Fruit fly (Drosophila melanogaster) whole organism, embryonic: ENCODE data around the gene GstZ1.

Experiments used
- ATbp ChIP-seq: fragments of 200-800 bp; sonication (Bioruptor generic); optimal IDR thresholded peaks from 2 replicates; lab custom pipeline; 2017; ENCODE audit warnings: missing biosample characterization, mild to moderate bottlenecking, missing genetic modification characterization, missing genetic modification reagents
- BtbVII ChIP-seq: fragments of 200-800 bp; sonication (Bioruptor generic); optimal IDR thresholded peaks from 3 replicates; lab custom pipeline; 2017; ENCODE audit warnings: missing biosample characterization, mild to moderate bottlenecking, missing genetic modification characterization
- CG11504 ChIP-seq: fragments of 200-800 bp; sonication (Bioruptor generic); optimal IDR thresholded peaks from 3 replicates; lab custom pipeline; 2019; ENCODE audit warnings: missing biosample characterization, mild to moderate bottlenecking, missing genetic modification characterization, moderate library complexity
- CG12104 ChIP-seq: fragments of 200-800 bp; sonication (Bioruptor generic); optimal IDR thresholded peaks from 3 replicates; lab custom pipeline; 2016; ENCODE audit warnings: missing biosample characterization, missing genetic modification characterization
- CG12659 ChIP-seq: fragments of 200-800 bp; sonication (Bioruptor generic); optimal IDR thresholded peaks from 3 replicates; lab custom pipeline; 2017; ENCODE audit warnings: mild to moderate bottlenecking, missing biosample characterization, missing genetic modification reagents, missing genetic modification characterization
- CG13296 ChIP-seq: fragments of 200-800 bp; sonication (Bioruptor generic); optimal IDR thresholded peaks from 3 replicates; lab custom pipeline; 2018; ENCODE audit warnings: missing biosample characterization, mild to moderate bottlenecking, missing genetic modification characterization
- CG13624 ChIP-seq: fragments of 200-800 bp; sonication (Bioruptor generic); optimal IDR thresholded peaks from 2 replicates; lab custom pipeline; 2016; ENCODE audit warnings: missing biosample characterization, missing genetic modification characterization
- CG16813 ChIP-seq: fragments of 200-800 bp; sonication (Bioruptor generic); IDR thresholded peaks from 3 replicates; pipeline ENCODE4 v1.3.6; 2022; ENCODE audit warnings: missing biosample characterization, missing genetic modification characterization; ENCODE audit not compliant: partially characterized antibody
- CG16863 ChIP-seq: fragments of 200-800 bp; sonication (Bioruptor generic); optimal IDR thresholded peaks from 3 replicates; lab custom pipeline; 2016; ENCODE audit warnings: missing biosample characterization, missing genetic modification characterization
- CG17359 ChIP-seq: fragments of 200-800 bp; sonication (Bioruptor generic); optimal IDR thresholded peaks from 3 replicates; lab custom pipeline; 2018; ENCODE audit warnings: missing biosample characterization, mild to moderate bottlenecking, missing genetic modification characterization, moderate library complexity
- CG17612 ChIP-seq: fragments of 200-800 bp; sonication (Bioruptor generic); IDR thresholded peaks from 2 replicates; pipeline ENCODE4 v1.3.6; 2022; ENCODE audit warnings: missing biosample characterization, missing genetic modification characterization
- CG18619 ChIP-seq: fragments of 200-800 bp; sonication (Bioruptor generic); optimal IDR thresholded peaks from 3 replicates; lab custom pipeline; 2017; ENCODE audit warnings: missing biosample characterization, mild to moderate bottlenecking, missing genetic modification characterization
- CG2875 ChIP-seq: fragments of 200-800 bp; sonication (Bioruptor generic); optimal IDR thresholded peaks from 2 replicates; lab custom pipeline; 2017; ENCODE audit warnings: missing biosample characterization, mild to moderate bottlenecking, missing genetic modification characterization, missing genetic modification reagents
- CG30020 ChIP-seq: fragments of 200-800 bp; optimal IDR thresholded peaks from 2 replicates; lab custom pipeline; 2019; ENCODE audit warnings: missing biosample characterization, mild to moderate bottlenecking, missing genetic modification characterization, moderate library complexity
- CG3847 ChIP-seq: fragments of 200-800 bp; sonication (Bioruptor generic); IDR thresholded peaks from 2 replicates; pipeline ENCODE4 v1.3.6; 2022; ENCODE audit warnings: missing biosample characterization, missing genetic modification characterization
- CG3995 ChIP-seq: fragments of 200-800 bp; sonication (Bioruptor generic); optimal IDR thresholded peaks from 3 replicates; lab custom pipeline; 2016; ENCODE audit warnings: missing biosample characterization, missing genetic modification characterization
- CG4328 ChIP-seq: fragments of 200-800 bp; sonication (Bioruptor generic); optimal IDR thresholded peaks from 3 replicates; lab custom pipeline; 2017; ENCODE audit warnings: missing biosample characterization, missing genetic modification reagents, missing genetic modification characterization
- CG5953 ChIP-seq: fragments of 200-800 bp; sonication (Bioruptor generic); IDR thresholded peaks from 2 replicates; pipeline ENCODE4 v1.3.6; 2022; ENCODE audit warnings: missing biosample characterization, missing genetic modification characterization
- CG6813 ChIP-seq: fragments of 200-800 bp; sonication (Bioruptor generic); optimal IDR thresholded peaks from 2 replicates; lab custom pipeline; 2017; ENCODE audit warnings: missing biosample characterization, missing genetic modification characterization, mild to moderate bottlenecking, moderate library complexity, missing genetic modification reagents
- CG7839 ChIP-seq: fragments of 200-800 bp; sonication (Bioruptor generic); optimal IDR thresholded peaks from 3 replicates; lab custom pipeline; 2018; ENCODE audit warnings: missing biosample characterization, mild to moderate bottlenecking, missing genetic modification characterization, moderate library complexity
- CG9609 ChIP-seq: fragments of 200-800 bp; sonication (Bioruptor generic); optimal IDR thresholded peaks from 3 replicates; lab custom pipeline; 2016; ENCODE audit warnings: missing biosample characterization, missing genetic modification characterization
- CkIIα-i1 ChIP-seq: fragments of 200-800 bp; sonication (Bioruptor generic); IDR thresholded peaks from 2 replicates; pipeline ENCODE4 v1.3.6; 2022; ENCODE audit warnings: missing biosample characterization, missing genetic modification characterization
- D19A ChIP-seq: fragments of 200-800 bp; optimal IDR thresholded peaks from 3 replicates; lab custom pipeline; 2019; ENCODE audit warnings: missing biosample characterization, mild to moderate bottlenecking, missing genetic modification characterization, moderate library complexity
- Dbx ChIP-seq: fragments of 200-800 bp; sonication (Bioruptor generic); IDR thresholded peaks from 3 replicates; pipeline ENCODE4 v1.3.6; 2022; ENCODE audit warnings: missing biosample characterization, missing genetic modification characterization
- Ets65A ChIP-seq: fragments of 200-800 bp; sonication (Bioruptor generic); peaks from one replicate; lab custom pipeline; 2016; ENCODE audit warnings: missing biosample characterization, missing genetic modification characterization
- HHEX ChIP-seq: fragments of 200-800 bp; sonication (Bioruptor generic); optimal IDR thresholded peaks from 3 replicates; lab custom pipeline; 2017; ENCODE audit warnings: missing biosample characterization, mild to moderate bottlenecking, missing genetic modification characterization, missing genetic modification reagents
- Hand ChIP-seq: fragments of 200-800 bp; sonication (Bioruptor generic); optimal IDR thresholded peaks from 2 replicates; lab custom pipeline; 2017; ENCODE audit warnings: mild to moderate bottlenecking, missing biosample characterization, missing genetic modification reagents, missing genetic modification characterization
- Hr3 ChIP-seq: fragments of 200-800 bp; sonication (Bioruptor generic); optimal IDR thresholded peaks from 3 replicates; lab custom pipeline; 2016; ENCODE audit warnings: missing biosample characterization, missing genetic modification characterization
- Hr39 ChIP-seq: fragments of >200 bp; optimal IDR thresholded peaks from 2 replicates; lab custom pipeline; 2017
- MTF-1 ChIP-seq: fragments of 200-800 bp; sonication (Bioruptor generic); optimal IDR thresholded peaks from 2 replicates; lab custom pipeline; 2018; ENCODE audit warnings: missing biosample characterization, mild to moderate bottlenecking, missing genetic modification characterization, borderline replicate concordance
- Meics ChIP-seq: fragments of 200-800 bp; sonication (Bioruptor generic); optimal IDR thresholded peaks from 2 replicates; lab custom pipeline; 2017; ENCODE audit warnings: missing biosample characterization, mild to moderate bottlenecking, missing genetic modification characterization
- Nf-YA ChIP-seq: fragments of 200-800 bp; sonication (Bioruptor generic); IDR thresholded peaks from 2 replicates; pipeline ENCODE4 v1.3.6; 2022; ENCODE audit warnings: missing biosample characterization, missing genetic modification characterization
- Optix ChIP-seq: fragments of 200-800 bp; sonication (Bioruptor generic); IDR thresholded peaks from 3 replicates; pipeline ENCODE4 v1.3.6; 2022; ENCODE audit warnings: missing biosample characterization, missing genetic modification characterization
- ash1 ChIP-seq: fragments of 200-800 bp; sonication (Bioruptor generic); optimal IDR thresholded peaks from 2 replicates; lab custom pipeline; 2018; ENCODE audit warnings: missing biosample characterization, mild to moderate bottlenecking, missing genetic modification characterization
- cwo ChIP-seq: fragments of 200-800 bp; sonication (Bioruptor generic); optimal IDR thresholded peaks from 3 replicates; lab custom pipeline; 2017; ENCODE audit warnings: missing biosample characterization, missing genetic modification characterization, mild to moderate bottlenecking, moderate library complexity, missing genetic modification reagents
- dm ChIP-seq: fragments of 200-800 bp; sonication (Bioruptor generic); optimal IDR thresholded peaks from 3 replicates; lab custom pipeline; 2016; ENCODE audit warnings: missing biosample characterization, missing genetic modification characterization
- eve ChIP-seq, 2 experiments: fragments of >200 bp; optimal IDR thresholded peaks; 2 replicates each; lab custom pipeline; 2017; ENCODE audit warnings: missing biosample characterization in 2 of 2, missing genetic modification characterization in 2 of 2
- fd3F ChIP-seq: fragments of 200-800 bp; sonication (Bioruptor generic); optimal IDR thresholded peaks from 2 replicates; lab custom pipeline; 2018; ENCODE audit warnings: missing biosample characterization, mild to moderate bottlenecking, missing genetic modification characterization, moderate library complexity
- h ChIP-seq: fragments of >200 bp; optimal IDR thresholded peaks from 2 replicates; lab custom pipeline; 2017
- hbn ChIP-seq: fragments of 200-800 bp; sonication (Bioruptor generic); IDR thresholded peaks from 2 replicates; pipeline ENCODE4 v1.3.6; 2022; ENCODE audit warnings: missing biosample characterization, missing genetic modification characterization; ENCODE audit not compliant: partially characterized antibody
- insv ChIP-seq, 2 experiments: fragments of 200-800 bp; sonication (Bioruptor generic); optimal IDR thresholded peaks; 3 replicates each; lab custom pipeline; 2016 to 2018; ENCODE audit warnings: missing biosample characterization in 2 of 2, missing genetic modification characterization in 2 of 2
- nmo ChIP-seq: fragments of 200-800 bp; sonication (Bioruptor generic); optimal IDR thresholded peaks from 2 replicates; lab custom pipeline; 2018; ENCODE audit warnings: missing biosample characterization, mild to moderate bottlenecking, missing genetic modification characterization, moderate library complexity
- nom ChIP-seq: fragments of 200-800 bp; sonication (Bioruptor generic); optimal IDR thresholded peaks from 2 replicates; lab custom pipeline; 2017; ENCODE audit warnings: missing biosample characterization, missing genetic modification characterization, mild to moderate bottlenecking, moderate library complexity, missing genetic modification reagents
- psq ChIP-seq: fragments of 200-800 bp; sonication (Bioruptor generic); optimal IDR thresholded peaks from 2 replicates; lab custom pipeline; 2017; ENCODE audit warnings: missing biosample characterization, missing genetic modification characterization
- repo ChIP-seq: fragments of 200-800 bp; sonication (Bioruptor generic); optimal IDR thresholded peaks from 2 replicates; lab custom pipeline; 2016; ENCODE audit warnings: missing biosample characterization, missing genetic modification characterization
- schlank ChIP-seq: fragments of 200-800 bp; sonication (Bioruptor generic); optimal IDR thresholded peaks from 2 replicates; lab custom pipeline; 2018; ENCODE audit warnings: missing biosample characterization, mild to moderate bottlenecking, missing genetic modification characterization
- sens ChIP-seq: fragments of 200-800 bp; sonication (Bioruptor generic); peaks from one replicate; lab custom pipeline; 2016; ENCODE audit warnings: missing biosample characterization, missing genetic modification characterization
- shn ChIP-seq: fragments of 200-800 bp; sonication (Bioruptor generic); optimal IDR thresholded peaks from 3 replicates; lab custom pipeline; 2016; ENCODE audit warnings: missing biosample characterization, missing genetic modification characterization
- slbo ChIP-seq: fragments of 200-800 bp; sonication (Bioruptor generic); IDR thresholded peaks from 2 replicates; pipeline ENCODE4 v1.3.6; 2022; ENCODE audit warnings: missing biosample characterization, missing genetic modification characterization
- sob ChIP-seq: fragments of 200-800 bp; sonication (Bioruptor generic); IDR thresholded peaks from 2 replicates; pipeline ENCODE4 v1.3.6; 2022; ENCODE audit warnings: missing biosample characterization, missing genetic modification characterization
- ssp ChIP-seq: fragments of 200-800 bp; sonication (Bioruptor generic); IDR thresholded peaks from 2 replicates; pipeline ENCODE4 v1.3.6; 2022; ENCODE audit warnings: missing biosample characterization, missing genetic modification characterization

The GstZ1 gene

dm6 chr3R:9428988-9429387 is 27.4 kb downstream of the GstZ1 start (continued):
- peak; percentile 4 for TF ChIP-seq nom (GFP tag; lab: Kevin White, UChicago)
- TF ChIP-seq Meics (GFP tag; lab: Kevin White, UChicago): peak; percentile 85
- TF ChIP-seq cwo (GFP tag; lab: Kevin White, UChicago): peak; percentile 88
- peak; percentile 48 for TF ChIP-seq HHEX (GFP tag; lab: Kevin White, UChicago)
- no peak for TF ChIP-seq insv (GFP tag; optimal IDR thresholded peaks at IDR 0.05; lab: Kevin White, UChicago)
- TF ChIP-seq Ets65A (GFP tag; lab: Kevin White, UChicago): peak; percentile 87
- TF ChIP-seq Hand (GFP tag; lab: Kevin White, UChicago): peak; percentile 76
- no peak for TF ChIP-seq hbn (GFP tag; lab: Robert Waterston, UW)
- no peak for TF ChIP-seq Hr39 (lab: Kevin White, UChicago)
- TF ChIP-seq CG7839: peak; percentile 72
- peak; percentile 32 for TF ChIP-seq CG4328
- peak; percentile 45 for TF ChIP-seq ATbp (GFP tag; lab: Kevin White, UChicago)
- peak; percentile 51 for TF ChIP-seq D19A (tag; lab: Kevin White, UChicago)
- peak; percentile 33 for TF ChIP-seq nmo (GFP tag; lab: Kevin White, UChicago)
- no peak for TF ChIP-seq CG2875 (GFP tag; lab: Kevin White, UChicago)
- 0 out of 3 replicates have a peak, but pooled peaks have one; percentile 47 for TF ChIP-seq Optix (GFP tag; lab: Robert Waterston, UW)
- peak; percentile 77 for TF ChIP-seq CG13624 (GFP tag; lab: Kevin White, UChicago)
- no peak for TF ChIP-seq CG12104 (GFP tag; lab: Kevin White, UChicago)
- TF ChIP-seq CkIIα-i1 (GFP tag; lab: Robert Waterston, UW): no peak
- peak; percentile 67; the same call in 1 of the 2 replicates for TF ChIP-seq CG5953 (GFP tag; lab: Robert Waterston, UW)
- TF ChIP-seq CG9609 (GFP tag; lab: Kevin White, UChicago): peak; percentile 63
- peak in 1 of 2 experiments; percentile 84 for TF ChIP-seq eve (GFP tag; optimal IDR thresholded peaks at IDR 0.05; lab: Kevin White, UChicago)
- TF ChIP-seq Dbx: peak; percentile 85
- TF ChIP-seq CG3847 (GFP tag; lab: Robert Waterston, UW): peak; percentile 74
- TF ChIP-seq repo: peak; percentile 18
- peak; percentile 79 for TF ChIP-seq BtbVII (GFP tag; lab: Kevin White, UChicago)
- peak; percentile 44; the same call in 1 of the 2 replicates for TF ChIP-seq Nf-YA
- TF ChIP-seq schlank (tag; lab: Kevin White, UChicago): peak; percentile 72
- TF ChIP-seq CG17612 (GFP tag; lab: Robert Waterston, UW): no peak
- peak; percentile 51 for TF ChIP-seq dm (GFP tag; lab: Kevin White, UChicago)
- peak; percentile 69 for TF ChIP-seq CG18619
- TF ChIP-seq h (lab: Kevin White, UChicago): no peak
- peak; percentile 8 for TF ChIP-seq CG6813
- no peak for TF ChIP-seq psq (GFP tag; lab: Kevin White, UChicago)
- TF ChIP-seq Hr3: peak; percentile 36
- TF ChIP-seq slbo (GFP tag; lab: Robert Waterston, UW): peak; percentile 86
- peak; percentile 42 for TF ChIP-seq CG16863 (GFP tag; lab: Kevin White, UChicago)
- TF ChIP-seq ssp (GFP tag; lab: Robert Waterston, UW): no peak
- peak; percentile 55 for TF ChIP-seq shn (GFP tag; lab: Kevin White, UChicago)
- TF ChIP-seq ash1 (GFP tag; lab: Kevin White, UChicago): peak; percentile 34
- TF ChIP-seq CG17359: peak; percentile 80
- peak; percentile 38 for TF ChIP-seq fd3F (GFP tag; lab: Kevin White, UChicago)
- TF ChIP-seq CG11504 (tag; lab: Kevin White, UChicago): peak; percentile 70
- peak; percentile 90 for TF ChIP-seq sens (GFP tag; lab: Kevin White, UChicago)
- TF ChIP-seq CG12659 (GFP tag; lab: Kevin White, UChicago): peak; percentile 64
- TF ChIP-seq CG16813 (GFP tag; lab: Robert Waterston, UW): no peak
- peak; percentile 77 for TF ChIP-seq sob (GFP tag; lab: Robert Waterston, UW)
- no peak for TF ChIP-seq CG30020 (tag; lab: Kevin White, UChicago)
- peak; percentile 53 for TF ChIP-seq CG3995 (GFP tag; lab: Kevin White, UChicago)
- peak; percentile 41 for TF ChIP-seq MTF-1 (GFP tag; lab: Kevin White, UChicago)
- TF ChIP-seq CG13296: peak; percentile 72
